Fruit fly (Drosophila melanogaster) whole organism, embryonic: Measurements from ENCODE around the gene Nct.
A peak's percentile ranks its signal among the peaks of the same experiment; 100 is the strongest.

Experiments
- Abd-B ChIP-seq: fragments of 200-800 bp; sonication (Bioruptor generic); optimal IDR thresholded peaks from 2 replicates; lab custom pipeline; 2018; ENCODE audit warnings: missing biosample characterization, mild to moderate bottlenecking, missing genetic modification characterization, moderate library complexity
- CG10209 ChIP-seq: fragments of 200-800 bp; sonication (Bioruptor generic); optimal IDR thresholded peaks from 3 replicates; lab custom pipeline; 2017; ENCODE audit warnings: missing biosample characterization, mild to moderate bottlenecking, missing genetic modification characterization, missing genetic modification reagents
- CG10274 ChIP-seq: fragments of 200-800 bp; sonication (Bioruptor generic); optimal IDR thresholded peaks from 3 replicates; lab custom pipeline; 2017; ENCODE audit warnings: missing biosample characterization, mild to moderate bottlenecking, missing genetic modification characterization
- CG13123 ChIP-seq: fragments of 200-800 bp; sonication (Bioruptor generic); optimal IDR thresholded peaks from 2 replicates; lab custom pipeline; 2016; ENCODE audit warnings: missing biosample characterization, missing genetic modification characterization
- CG14050 ChIP-seq: fragments of 200-800 bp; sonication (Bioruptor generic); IDR thresholded peaks from 3 replicates; pipeline ENCODE4 v1.3.6; 2022; ENCODE audit warnings: missing biosample characterization, missing genetic modification characterization
- CG14860 ChIP-seq: fragments of 200-800 bp; sonication (Bioruptor generic); IDR thresholded peaks from 3 replicates; pipeline ENCODE4 v1.3.6; 2022; ENCODE audit warnings: missing biosample characterization, missing genetic modification characterization; ENCODE audit not compliant: partially characterized antibody
- CG1602 ChIP-seq: fragments of 200-800 bp; sonication (Bioruptor generic); optimal IDR thresholded peaks from 3 replicates; lab custom pipeline; 2016; ENCODE audit warnings: missing biosample characterization, missing genetic modification characterization
- CG1647 ChIP-seq: fragments of 200-800 bp; sonication (Bioruptor generic); optimal IDR thresholded peaks from 3 replicates; lab custom pipeline; 2016; ENCODE audit warnings: missing biosample characterization, missing genetic modification characterization
- CG17802 ChIP-seq: fragments of 200-800 bp; sonication (Bioruptor generic); optimal IDR thresholded peaks from 2 replicates; lab custom pipeline; 2018; ENCODE audit warnings: missing biosample characterization, mild to moderate bottlenecking, missing genetic modification characterization, moderate library complexity
- CG18619 ChIP-seq: fragments of 200-800 bp; sonication (Bioruptor generic); optimal IDR thresholded peaks from 3 replicates; lab custom pipeline; 2017; ENCODE audit warnings: missing biosample characterization, mild to moderate bottlenecking, missing genetic modification characterization
- CG2889 ChIP-seq: fragments of 200-800 bp; sonication (Bioruptor generic); IDR thresholded peaks from 3 replicates; pipeline ENCODE4 v1.3.6; 2022; ENCODE audit warnings: missing biosample characterization, missing genetic modification characterization
- CG32772 ChIP-seq: fragments of 200-800 bp; sonication (Bioruptor generic); IDR thresholded peaks from 2 replicates; pipeline ENCODE4 v1.3.6; 2022; ENCODE audit warnings: missing biosample characterization, missing genetic modification characterization
- CG3407 ChIP-seq: fragments of 200-800 bp; sonication (Bioruptor generic); optimal IDR thresholded peaks from 2 replicates; lab custom pipeline; 2018; ENCODE audit warnings: missing biosample characterization, mild to moderate bottlenecking, missing genetic modification characterization
- CG4424 ChIP-seq: fragments of 200-800 bp; sonication (Bioruptor generic); optimal IDR thresholded peaks from 3 replicates; lab custom pipeline; 2016; ENCODE audit warnings: missing biosample characterization, missing genetic modification characterization
- CG6175 ChIP-seq: fragments of 200-800 bp; sonication (Bioruptor generic); IDR thresholded peaks from 3 replicates; pipeline ENCODE4 v1.3.6; 2022; ENCODE audit warnings: missing biosample characterization, missing genetic modification characterization
- CG7372 ChIP-seq: fragments of 200-800 bp; sonication (Bioruptor generic); IDR thresholded peaks from 2 replicates; pipeline ENCODE4 v1.3.6; 2022; ENCODE audit warnings: missing biosample characterization, missing genetic modification characterization
- CG8281 ChIP-seq: fragments of 200-800 bp; sonication (Bioruptor generic); optimal IDR thresholded peaks from 2 replicates; lab custom pipeline; 2018; ENCODE audit warnings: missing biosample characterization, mild to moderate bottlenecking, missing genetic modification characterization, moderate library complexity
- CG8290 ChIP-seq, 3 experiments: fragments of 200-800 bp; sonication (Bioruptor generic); optimal IDR thresholded peaks; 2 replicates each; lab custom pipeline; 2016 to 2019; ENCODE audit warnings: missing biosample characterization in 3 of 3, missing genetic modification characterization in 3 of 3, mild to moderate bottlenecking in 2 of 3, moderate library complexity in 1 of 3
- CG9727 ChIP-seq: fragments of 200-800 bp; sonication (Bioruptor generic); optimal IDR thresholded peaks from 3 replicates; lab custom pipeline; 2017; ENCODE audit warnings: missing biosample characterization, mild to moderate bottlenecking, missing genetic modification characterization
- D19B ChIP-seq: fragments of 200-800 bp; sonication (Bioruptor generic); optimal IDR thresholded peaks from 2 replicates; lab custom pipeline; 2017; ENCODE audit warnings: missing biosample characterization, mild to moderate bottlenecking, missing genetic modification characterization
- Deaf1 ChIP-seq: fragments of 200-800 bp; optimal IDR thresholded peaks from 3 replicates; lab custom pipeline; 2019; ENCODE audit warnings: missing biosample characterization, mild to moderate bottlenecking, missing genetic modification characterization, moderate library complexity
- Dek ChIP-seq: fragments of 200-800 bp; sonication (Bioruptor generic); optimal IDR thresholded peaks from 3 replicates; lab custom pipeline; 2019; ENCODE audit warnings: missing biosample characterization, mild to moderate bottlenecking, missing genetic modification characterization, moderate library complexity
- E2f2 ChIP-seq: fragments of 200-800 bp; sonication (Bioruptor generic); IDR thresholded peaks from 2 replicates; pipeline ENCODE4 v1.3.6; 2022; ENCODE audit warnings: missing biosample characterization, missing genetic modification characterization
- Eip74EF ChIP-seq, 2 experiments: fragments of 200-800 bp in 1 of 2; fragments of >200 bp in 1 of 2; sonication (Bioruptor generic) in 1 of 2; optimal IDR thresholded peaks; 2 replicates each; lab custom pipeline; 2017 to 2019; ENCODE audit warnings: missing biosample characterization in 2 of 2, missing genetic modification characterization in 2 of 2, mild to moderate bottlenecking in 1 of 2, moderate library complexity in 1 of 2
- Fer1 ChIP-seq: fragments of 200-800 bp; sonication (Bioruptor generic); optimal IDR thresholded peaks from 2 replicates; lab custom pipeline; 2017; ENCODE audit warnings: missing biosample characterization, mild to moderate bottlenecking, missing genetic modification characterization
- Hsf ChIP-seq: fragments of 200-800 bp; sonication (Bioruptor generic); optimal IDR thresholded peaks from 3 replicates; lab custom pipeline; 2016; ENCODE audit warnings: missing biosample characterization, missing genetic modification characterization
- Kr ChIP-seq: fragments of 200-800 bp; sonication (Bioruptor generic); optimal IDR thresholded peaks from 2 replicates; lab custom pipeline; 2017; ENCODE audit warnings: missing biosample characterization, mild to moderate bottlenecking, missing genetic modification characterization
- MTF-1 ChIP-seq: fragments of 200-800 bp; sonication (Bioruptor generic); optimal IDR thresholded peaks from 2 replicates; lab custom pipeline; 2018; ENCODE audit warnings: missing biosample characterization, mild to moderate bottlenecking, missing genetic modification characterization, borderline replicate concordance
- Rfx ChIP-seq: fragments of 200-800 bp; sonication (Bioruptor generic); IDR thresholded peaks from 2 replicates; pipeline ENCODE4 v1.3.6; 2022; ENCODE audit warnings: missing biosample characterization, missing genetic modification characterization
- Rx ChIP-seq: fragments of 200-800 bp; sonication (Bioruptor generic); IDR thresholded peaks from 2 replicates; pipeline ENCODE4 v1.3.6; 2022; ENCODE audit warnings: missing biosample characterization, missing genetic modification characterization
- Sox102F ChIP-seq: fragments of 200-800 bp; sonication (Bioruptor generic); optimal IDR thresholded peaks from 2 replicates; lab custom pipeline; 2018; ENCODE audit warnings: missing biosample characterization, mild to moderate bottlenecking, missing genetic modification characterization, moderate library complexity
- cad ChIP-seq: fragments of >200 bp; optimal IDR thresholded peaks from 2 replicates; lab custom pipeline; 2017; ENCODE audit warnings: missing biosample characterization, missing genetic modification characterization
- cg ChIP-seq: fragments of 200-800 bp; sonication (Bioruptor generic); optimal IDR thresholded peaks from 3 replicates; lab custom pipeline; 2019; ENCODE audit warnings: missing biosample characterization, mild to moderate bottlenecking, missing genetic modification characterization, moderate library complexity
- crp ChIP-seq, 2 experiments: fragments of 200-800 bp; sonication (Bioruptor generic); optimal IDR thresholded peaks; 2 replicates in 1 of 2; 3 replicates in 1 of 2; lab custom pipeline; 2017; ENCODE audit warnings: missing biosample characterization in 2 of 2, missing genetic modification characterization in 2 of 2, mild to moderate bottlenecking in 1 of 2, moderate library complexity in 1 of 2
- disco-r ChIP-seq: fragments of 200-800 bp; sonication (Bioruptor generic); optimal IDR thresholded peaks from 2 replicates; lab custom pipeline; 2016; ENCODE audit warnings: missing biosample characterization, missing genetic modification characterization
- ems ChIP-seq: fragments of 200-800 bp; sonication (Bioruptor generic); optimal IDR thresholded peaks from 3 replicates; lab custom pipeline; 2016; ENCODE audit warnings: missing biosample characterization, missing genetic modification characterization
- gce ChIP-seq: fragments of 200-800 bp; sonication (Bioruptor generic); IDR thresholded peaks from 3 replicates; pipeline ENCODE4 v1.3.6; 2022; ENCODE audit warnings: missing biosample characterization, missing genetic modification characterization
- gt ChIP-seq: fragments of 200-800 bp; sonication (Bioruptor generic); IDR thresholded peaks from 2 replicates; pipeline ENCODE4 v1.3.6; 2022; ENCODE audit warnings: missing biosample characterization, missing genetic modification characterization
- h ChIP-seq: fragments of >200 bp; optimal IDR thresholded peaks from 2 replicates; lab custom pipeline; 2017
- hkb ChIP-seq, 2 experiments: fragments of 200-800 bp in 1 of 2; fragments of >200 bp in 1 of 2; sonication (Bioruptor generic) in 1 of 2; IDR thresholded peaks in 1 of 2; optimal IDR thresholded peaks in 1 of 2; 2 replicates each; pipeline versions ENCODE4 v1.3.6 to Lab custom; 2017 to 2022; ENCODE audit warnings: missing biosample characterization in 1 of 2, missing genetic modification characterization in 1 of 2
- klu ChIP-seq: fragments of 200-800 bp; sonication (Bioruptor generic); IDR thresholded peaks from 2 replicates; pipeline ENCODE4 v1.3.6; 2022; ENCODE audit warnings: missing biosample characterization, missing genetic modification characterization
- p53 ChIP-seq: fragments of 200-800 bp; sonication (Bioruptor generic); optimal IDR thresholded peaks from 2 replicates; lab custom pipeline; 2016; ENCODE audit warnings: missing biosample characterization, missing genetic modification characterization
- sens-2 ChIP-seq: fragments of 200-800 bp; sonication (Bioruptor generic); IDR thresholded peaks from 2 replicates; pipeline ENCODE4 v1.3.6; 2022; ENCODE audit warnings: missing biosample characterization, missing genetic modification characterization
- tin ChIP-seq: fragments of 200-800 bp; sonication (Bioruptor generic); optimal IDR thresholded peaks from 3 replicates; lab custom pipeline; 2016; ENCODE audit warnings: missing biosample characterization, missing genetic modification characterization
- tup ChIP-seq: fragments of 200-800 bp; sonication (Bioruptor generic); optimal IDR thresholded peaks from 2 replicates; lab custom pipeline; 2016; ENCODE audit warnings: missing biosample characterization, mild to moderate bottlenecking, missing genetic modification characterization, moderate library complexity
- wdn ChIP-seq: fragments of 200-800 bp; sonication (Bioruptor generic); IDR thresholded peaks from 2 replicates; pipeline ENCODE4 v1.3.6; 2022; ENCODE audit warnings: missing biosample characterization, missing genetic modification characterization
- z ChIP-seq: fragments of 200-800 bp; sonication (Bioruptor generic); IDR thresholded peaks from 3 replicates; pipeline ENCODE4 v1.3.6; 2022; ENCODE audit warnings: missing biosample characterization, missing genetic modification characterization
- zfh2 ChIP-seq: fragments of 200-800 bp; sonication (Bioruptor generic); optimal IDR thresholded peaks from 2 replicates; lab custom pipeline; 2016; ENCODE audit warnings: missing biosample characterization, missing genetic modification characterization

The Nct gene

dm6 chr3R:24875939-24876842 is 24.8 kb downstream of the Nct start, which contains the start of gene CG3744 (continued):
- TF ChIP-seq sens-2 (GFP tag; lab: Robert Waterston, UW): peak; percentile 90
- peak; percentile 96 for TF ChIP-seq cg (GFP tag; lab: Kevin White, UChicago)
- TF ChIP-seq Abd-B (GFP tag; lab: Kevin White, UChicago): peak; percentile 85
- peak; percentile 78 for TF ChIP-seq CG3407 (GFP tag; lab: Kevin White, UChicago)
- TF ChIP-seq CG1647 (GFP tag; lab: Kevin White, UChicago): peak; percentile 77
- peak; percentile 90 for TF ChIP-seq Rx (GFP tag; lab: Robert Waterston, UW)
- TF ChIP-seq klu (GFP tag; lab: Robert Waterston, UW): peak; percentile 84
- TF ChIP-seq CG9727 (GFP tag; lab: Kevin White, UChicago): peak; percentile 88
- TF ChIP-seq Eip74EF (GFP tag; optimal IDR thresholded peaks at IDR 0.05; lab: Kevin White, UChicago): peak in 1 of 2 experiments; percentile 65
- no peak for TF ChIP-seq p53 (GFP tag; lab: Kevin White, UChicago)
- peak; percentile 67 for TF ChIP-seq CG8281 (tag; lab: Kevin White, UChicago)
- TF ChIP-seq Kr: no peak
- TF ChIP-seq E2f2 (GFP tag; lab: Robert Waterston, UW): no peak
- peak; percentile 85 for TF ChIP-seq Fer1 (GFP tag; lab: Kevin White, UChicago)
- TF ChIP-seq MTF-1 (GFP tag; lab: Kevin White, UChicago): peak; percentile 81
- peak; percentile 86 for TF ChIP-seq Hsf
- peak; percentile 87 for TF ChIP-seq gce
- TF ChIP-seq ems (GFP tag; lab: Kevin White, UChicago): peak; percentile 85
- peak; percentile 65 for TF ChIP-seq Deaf1 (tag; lab: Kevin White, UChicago)
- TF ChIP-seq CG2889: peak; percentile 85
- peak; percentile 76 for TF ChIP-seq gt (GFP tag; lab: Robert Waterston, UW)
- TF ChIP-seq CG8290 (GFP tag; optimal IDR thresholded peaks at IDR 0.05; lab: Kevin White, UChicago): peak; percentile 83
- TF ChIP-seq CG8290 (tag; optimal IDR thresholded peaks at IDR 0.05; lab: Kevin White, UChicago): peak in 1 of 2 experiments; percentile 17
- no peak for TF ChIP-seq disco-r (GFP tag; lab: Kevin White, UChicago)
- peak; percentile 95 for TF ChIP-seq tin (GFP tag; lab: Kevin White, UChicago)
- no peak for TF ChIP-seq h
- TF ChIP-seq CG14050 (GFP tag; lab: Robert Waterston, UW): peak; percentile 86
- no peak for TF ChIP-seq cad (GFP tag; lab: Kevin White, UChicago)
- TF ChIP-seq CG4424 (GFP tag; lab: Kevin White, UChicago): peak; percentile 88
- TF ChIP-seq hkb (optimal IDR thresholded peaks at IDR 0.05; lab: Kevin White, UChicago): no peak
- peak; percentile 89 for TF ChIP-seq hkb (GFP tag; IDR thresholded peaks at IDR 0.05; lab: Robert Waterston, UW)
- peak; percentile 45 for TF ChIP-seq CG17802
- TF ChIP-seq wdn (GFP tag; lab: Robert Waterston, UW): peak; percentile 94
- TF ChIP-seq CG14860 (GFP tag; lab: Robert Waterston, UW): peak; percentile 89
- peak; percentile 95 for TF ChIP-seq Dek (tag; lab: Kevin White, UChicago)
- peak; percentile 90 for TF ChIP-seq CG18619 (GFP tag; lab: Kevin White, UChicago)
- peak; percentile 88 for TF ChIP-seq CG13123
- TF ChIP-seq zfh2 (GFP tag; lab: Kevin White, UChicago): peak; percentile 89
- TF ChIP-seq CG1602: peak; percentile 90
- peak; percentile 90 for TF ChIP-seq Sox102F (GFP tag; lab: Kevin White, UChicago)
- TF ChIP-seq Rfx (GFP tag; lab: Robert Waterston, UW): peak; percentile 99
- TF ChIP-seq CG7372 (GFP tag; lab: Robert Waterston, UW): peak; percentile 93
- no peak for TF ChIP-seq crp (GFP tag; optimal IDR thresholded peaks at IDR 0.05; lab: Kevin White, UChicago)
- TF ChIP-seq CG6175 (GFP tag; lab: Robert Waterston, UW): peak; percentile 92
- TF ChIP-seq tup: peak; percentile 69
- peak; percentile 74 for TF ChIP-seq D19B (GFP tag; lab: Kevin White, UChicago)
- TF ChIP-seq CG10274 (GFP tag; lab: Kevin White, UChicago): peak; percentile 57
- TF ChIP-seq CG10209: peak; percentile 91
- peak; percentile 93 for TF ChIP-seq CG32772 (GFP tag; lab: Robert Waterston, UW)
- peak; percentile 38; the same call in 1 of the 3 replicates for TF ChIP-seq z
